Fruit fly (Drosophila melanogaster) whole organism, embryonic: ENCODE data around the gene CG42487.
A peak's percentile ranks its signal among the peaks of the same experiment; 100 is the strongest.

Source experiments
- CG1024 ChIP-seq: fragments of 200-800 bp; sonication (Bioruptor generic); IDR thresholded peaks from 2 replicates; pipeline ENCODE4 v1.3.6; 2022; ENCODE audit warnings: missing biosample characterization, missing genetic modification characterization
- CG10565 ChIP-seq: fragments of 200-800 bp; sonication (Bioruptor generic); optimal IDR thresholded peaks from 3 replicates; lab custom pipeline; 2016; ENCODE audit warnings: missing biosample characterization, mild to moderate bottlenecking, missing genetic modification characterization
- CG11398 ChIP-seq: fragments of 200-800 bp; sonication (Bioruptor generic); optimal IDR thresholded peaks from 2 replicates; lab custom pipeline; 2016; ENCODE audit warnings: missing biosample characterization, missing genetic modification characterization
- CG11695 ChIP-seq: fragments of 200-800 bp; sonication (Bioruptor generic); IDR thresholded peaks from 3 replicates; pipeline ENCODE4 v1.3.6; 2022; ENCODE audit warnings: missing biosample characterization, missing genetic modification characterization
- CG12299 ChIP-seq: fragments of 200-800 bp; sonication (Bioruptor generic); optimal IDR thresholded peaks from 2 replicates; lab custom pipeline; 2018; ENCODE audit warnings: missing biosample characterization, mild to moderate bottlenecking, missing genetic modification characterization
- CG13894 ChIP-seq: fragments of 200-800 bp; sonication (Bioruptor generic); optimal IDR thresholded peaks from 3 replicates; lab custom pipeline; 2018; ENCODE audit warnings: missing biosample characterization, mild to moderate bottlenecking, missing genetic modification characterization, moderate library complexity
- CG1602 ChIP-seq: fragments of 200-800 bp; sonication (Bioruptor generic); optimal IDR thresholded peaks from 3 replicates; lab custom pipeline; 2016; ENCODE audit warnings: missing biosample characterization, missing genetic modification characterization
- CG16779 ChIP-seq: fragments of 200-800 bp; sonication (Bioruptor generic); IDR thresholded peaks from 2 replicates; pipeline ENCODE4 v1.3.6; 2022; ENCODE audit warnings: missing biosample characterization, missing genetic modification characterization
- CG1832 ChIP-seq: fragments of 200-800 bp; sonication (Bioruptor generic); optimal IDR thresholded peaks from 2 replicates; lab custom pipeline; 2017; ENCODE audit warnings: missing biosample characterization, mild to moderate bottlenecking, missing genetic modification characterization, inconsistent platforms
- CG2202 ChIP-seq: fragments of 200-800 bp; sonication (Bioruptor generic); optimal IDR thresholded peaks from 2 replicates; lab custom pipeline; 2018; ENCODE audit warnings: missing biosample characterization, mild to moderate bottlenecking, missing genetic modification characterization
- CG31365 ChIP-seq: fragments of 200-800 bp; sonication (Bioruptor generic); optimal IDR thresholded peaks from 2 replicates; lab custom pipeline; 2018; ENCODE audit warnings: missing biosample characterization, mild to moderate bottlenecking, missing genetic modification characterization
- CG31388 ChIP-seq: fragments of 200-800 bp; sonication (Bioruptor generic); optimal IDR thresholded peaks from 2 replicates; lab custom pipeline; 2016; ENCODE audit warnings: missing biosample characterization, missing genetic modification characterization
- CG33213 ChIP-seq: fragments of 200-800 bp; sonication (Bioruptor generic); optimal IDR thresholded peaks from 3 replicates; lab custom pipeline; 2016; ENCODE audit warnings: missing biosample characterization, missing genetic modification characterization
- CG3407 ChIP-seq: fragments of 200-800 bp; sonication (Bioruptor generic); optimal IDR thresholded peaks from 2 replicates; lab custom pipeline; 2018; ENCODE audit warnings: missing biosample characterization, mild to moderate bottlenecking, missing genetic modification characterization
- CG34376 ChIP-seq: fragments of 200-800 bp; sonication (Bioruptor generic); optimal IDR thresholded peaks from 2 replicates; lab custom pipeline; 2018; ENCODE audit warnings: missing biosample characterization, mild to moderate bottlenecking, missing genetic modification characterization
- CG3847 ChIP-seq: fragments of 200-800 bp; sonication (Bioruptor generic); IDR thresholded peaks from 2 replicates; pipeline ENCODE4 v1.3.6; 2022; ENCODE audit warnings: missing biosample characterization, missing genetic modification characterization
- CG5245 ChIP-seq: fragments of 200-800 bp; sonication (Bioruptor generic); optimal IDR thresholded peaks from 3 replicates; lab custom pipeline; 2016; ENCODE audit warnings: missing biosample characterization, missing genetic modification characterization
- CG6254 ChIP-seq: fragments of 200-800 bp; sonication (Bioruptor generic); optimal IDR thresholded peaks from 3 replicates; lab custom pipeline; 2017; ENCODE audit warnings: mild to moderate bottlenecking, missing biosample characterization, missing genetic modification reagents, missing genetic modification characterization
- CG7271 ChIP-seq: fragments of 200-800 bp; sonication (Bioruptor generic); optimal IDR thresholded peaks from 2 replicates; lab custom pipeline; 2018; ENCODE audit warnings: missing biosample characterization, mild to moderate bottlenecking, missing genetic modification characterization, moderate library complexity
- CG8281 ChIP-seq: fragments of 200-800 bp; sonication (Bioruptor generic); optimal IDR thresholded peaks from 2 replicates; lab custom pipeline; 2018; ENCODE audit warnings: missing biosample characterization, mild to moderate bottlenecking, missing genetic modification characterization, moderate library complexity
- CG9215 ChIP-seq: fragments of 200-800 bp; sonication (Bioruptor generic); IDR thresholded peaks from 2 replicates; pipeline ENCODE4 v1.3.6; 2022; ENCODE audit warnings: missing biosample characterization, missing genetic modification characterization
- CG9727 ChIP-seq: fragments of 200-800 bp; sonication (Bioruptor generic); optimal IDR thresholded peaks from 3 replicates; lab custom pipeline; 2017; ENCODE audit warnings: missing biosample characterization, mild to moderate bottlenecking, missing genetic modification characterization
- CG9876 ChIP-seq: fragments of 200-800 bp; sonication (Bioruptor generic); optimal IDR thresholded peaks from 2 replicates; lab custom pipeline; 2016; ENCODE audit warnings: missing biosample characterization, missing genetic modification characterization
- CkIIα-i1 ChIP-seq: fragments of 200-800 bp; sonication (Bioruptor generic); IDR thresholded peaks from 2 replicates; pipeline ENCODE4 v1.3.6; 2022; ENCODE audit warnings: missing biosample characterization, missing genetic modification characterization
- Dbx ChIP-seq: fragments of 200-800 bp; sonication (Bioruptor generic); IDR thresholded peaks from 3 replicates; pipeline ENCODE4 v1.3.6; 2022; ENCODE audit warnings: missing biosample characterization, missing genetic modification characterization
- Elba2 ChIP-seq: fragments of 200-800 bp; sonication (Bioruptor generic); optimal IDR thresholded peaks from 3 replicates; lab custom pipeline; 2016; ENCODE audit warnings: missing biosample characterization, missing genetic modification characterization
- Fer1 ChIP-seq: fragments of 200-800 bp; sonication (Bioruptor generic); optimal IDR thresholded peaks from 2 replicates; lab custom pipeline; 2017; ENCODE audit warnings: missing biosample characterization, mild to moderate bottlenecking, missing genetic modification characterization
- H15 ChIP-seq: fragments of 200-800 bp; sonication (Bioruptor generic); IDR thresholded peaks from 3 replicates; pipeline ENCODE4 v1.3.6; 2022; ENCODE audit warnings: missing biosample characterization, missing genetic modification characterization
- Neu2 ChIP-seq: fragments of 200-800 bp; sonication (Bioruptor generic); optimal IDR thresholded peaks from 3 replicates; lab custom pipeline; 2016; ENCODE audit warnings: missing biosample characterization, missing genetic modification characterization, borderline replicate concordance
- Oaz ChIP-seq: fragments of 200-800 bp; sonication (Bioruptor generic); IDR thresholded peaks from 2 replicates; pipeline ENCODE4 v1.3.6; 2022; ENCODE audit warnings: missing biosample characterization, missing genetic modification characterization
- Ravus ChIP-seq: fragments of 200-800 bp; sonication (Bioruptor generic); IDR thresholded peaks from 2 replicates; pipeline ENCODE4 v1.3.6; 2022; ENCODE audit warnings: missing biosample characterization, missing genetic modification characterization
- Taf1 ChIP-seq: fragments of 200-800 bp; sonication (Bioruptor generic); IDR thresholded peaks from 2 replicates; pipeline ENCODE4 v1.3.6; 2022; ENCODE audit warnings: missing biosample characterization, missing genetic modification characterization
- ac ChIP-seq: fragments of 200-800 bp; sonication (Bioruptor generic); optimal IDR thresholded peaks from 3 replicates; lab custom pipeline; 2017; ENCODE audit warnings: missing biosample characterization, mild to moderate bottlenecking, missing genetic modification characterization
- ci ChIP-seq: fragments of 200-800 bp; sonication (Bioruptor generic); IDR thresholded peaks from 3 replicates; pipeline ENCODE4 v1.3.6; 2022; ENCODE audit warnings: missing biosample characterization, missing genetic modification characterization
- dm ChIP-seq: fragments of 200-800 bp; sonication (Bioruptor generic); optimal IDR thresholded peaks from 3 replicates; lab custom pipeline; 2016; ENCODE audit warnings: missing biosample characterization, missing genetic modification characterization
- dmrt99B ChIP-seq: fragments of 200-800 bp; sonication (Bioruptor generic); optimal IDR thresholded peaks from 2 replicates; lab custom pipeline; 2018; ENCODE audit warnings: missing biosample characterization, mild to moderate bottlenecking, missing genetic modification characterization, moderate library complexity
- fd64A ChIP-seq: fragments of 200-800 bp; sonication (Bioruptor generic); optimal IDR thresholded peaks from 3 replicates; lab custom pipeline; 2018; ENCODE audit warnings: missing biosample characterization, mild to moderate bottlenecking, missing genetic modification characterization
- gfzf ChIP-seq: fragments of 200-800 bp; sonication (Bioruptor generic); optimal IDR thresholded peaks from 2 replicates; lab custom pipeline; 2016; ENCODE audit warnings: missing biosample characterization, mild to moderate bottlenecking, missing genetic modification characterization, moderate library complexity
- ham ChIP-seq: fragments of 200-800 bp; sonication (Bioruptor generic); IDR thresholded peaks from 2 replicates; pipeline ENCODE4 v1.3.6; 2022; ENCODE audit warnings: missing biosample characterization, missing genetic modification characterization
- hb ChIP-seq: fragments of 200-800 bp; sonication (Bioruptor generic); IDR thresholded peaks from 3 replicates; pipeline ENCODE4 v1.3.6; 2022; ENCODE audit warnings: missing biosample characterization, missing genetic modification characterization; ENCODE audit not compliant: partially characterized antibody
- insv ChIP-seq, 2 experiments: fragments of 200-800 bp; sonication (Bioruptor generic); optimal IDR thresholded peaks; 3 replicates each; lab custom pipeline; 2016 to 2018; ENCODE audit warnings: missing biosample characterization in 2 of 2, missing genetic modification characterization in 2 of 2
- jumu ChIP-seq: fragments of 200-800 bp; sonication (Bioruptor generic); optimal IDR thresholded peaks from 3 replicates; lab custom pipeline; 2016; ENCODE audit warnings: missing biosample characterization, missing genetic modification characterization
- p53 ChIP-seq: fragments of 200-800 bp; sonication (Bioruptor generic); optimal IDR thresholded peaks from 2 replicates; lab custom pipeline; 2016; ENCODE audit warnings: missing biosample characterization, missing genetic modification characterization
- psq ChIP-seq: fragments of 200-800 bp; sonication (Bioruptor generic); optimal IDR thresholded peaks from 2 replicates; lab custom pipeline; 2017; ENCODE audit warnings: missing biosample characterization, missing genetic modification characterization
- sens ChIP-seq: fragments of 200-800 bp; sonication (Bioruptor generic); peaks from one replicate; lab custom pipeline; 2016; ENCODE audit warnings: missing biosample characterization, missing genetic modification characterization
- sisA ChIP-seq: fragments of 200-800 bp; sonication (Bioruptor generic); IDR thresholded peaks from 2 replicates; pipeline ENCODE4 v1.3.6; 2022; ENCODE audit warnings: missing biosample characterization, missing genetic modification characterization
- slp2 ChIP-seq: fragments of 200-800 bp; sonication (Bioruptor generic); optimal IDR thresholded peaks from 2 replicates; lab custom pipeline; 2016; ENCODE audit warnings: missing biosample characterization, missing genetic modification characterization
- sna ChIP-seq: fragments of 200-800 bp; sonication (Bioruptor generic); IDR thresholded peaks from 2 replicates; pipeline ENCODE4 v1.3.6; 2022; ENCODE audit warnings: missing biosample characterization, missing genetic modification characterization; ENCODE audit not compliant: partially characterized antibody
- tap ChIP-seq: fragments of 200-800 bp; optimal IDR thresholded peaks from 3 replicates; lab custom pipeline; 2019; ENCODE audit warnings: missing biosample characterization, mild to moderate bottlenecking, missing genetic modification characterization, moderate library complexity
- tll ChIP-seq, 2 experiments: fragments of 200-800 bp in 1 of 2; fragments of >200 bp in 1 of 2; sonication (Bioruptor generic) in 1 of 2; optimal IDR thresholded peaks; 2 replicates each; lab custom pipeline; 2017 to 2019; ENCODE audit warnings: missing biosample characterization in 2 of 2, missing genetic modification characterization in 2 of 2, mild to moderate bottlenecking in 1 of 2, moderate library complexity in 1 of 2
- ttk ChIP-seq: fragments of 200-800 bp; sonication (Bioruptor generic); IDR thresholded peaks from 2 replicates; pipeline ENCODE4 v2.1.2; 2022; ENCODE audit warnings: missing biosample characterization, missing genetic modification characterization
- z ChIP-seq: fragments of 200-800 bp; sonication (Bioruptor generic); IDR thresholded peaks from 3 replicates; pipeline ENCODE4 v1.3.6; 2022; ENCODE audit warnings: missing biosample characterization, missing genetic modification characterization

CG42487 gene

dm6 chr3R:27987329-27987728 is 28.3 kb upstream of the CG42487 start (continued):
- TF ChIP-seq CG16779 (GFP tag; lab: Robert Waterston, UW) (no peak), CG9876 (GFP tag; lab: Kevin White, UChicago) (no peak), CG1024 (GFP tag; lab: Robert Waterston, UW) (no peak), CG34376 (GFP tag; lab: Kevin White, UChicago) (no peak), CG11398 (no peak), ci (GFP tag; lab: Robert Waterston, UW) (peak; percentile 72), psq (GFP tag; lab: Kevin White, UChicago) (no peak), tll (GFP tag; optimal IDR thresholded peaks at IDR 0.05; lab: Kevin White, UChicago) (no peak), CG33213 (GFP tag; lab: Kevin White, UChicago) (no peak), CG31388 (GFP tag; lab: Kevin White, UChicago) (no peak), tap (tag; lab: Kevin White, UChicago) (peak; percentile 40), p53 (GFP tag; lab: Kevin White, UChicago) (no peak), CG7271 (tag; lab: Kevin White, UChicago) (no peak), dmrt99B (tag; lab: Kevin White, UChicago) (peak; percentile 65), CG13894 (tag; lab: Kevin White, UChicago) (peak; percentile 23), ac (GFP tag; lab: Kevin White, UChicago) (no peak), CG31365 (no peak), insv (GFP tag; optimal IDR thresholded peaks at IDR 0.05; lab: Kevin White, UChicago) (no peak), sisA (GFP tag; lab: Robert Waterston, UW) (no peak), sna (GFP tag; lab: Robert Waterston, UW) (no peak), ham (GFP tag; lab: Robert Waterston, UW) (peak; percentile 58; the same call in 1 of the 2 replicates), jumu (GFP tag; lab: Kevin White, UChicago) (no peak), Elba2 (no peak), fd64A (GFP tag; lab: Kevin White, UChicago) (no peak), CG9727 (peak; percentile 62), Ravus (GFP tag; lab: Robert Waterston, UW) (peak; percentile 7; the same call in 1 of the 2 replicates), hb (GFP tag; lab: Robert Waterston, UW) (no peak), CG3847 (GFP tag; lab: Robert Waterston, UW) (peak; percentile 78), slp2 (GFP tag; lab: Kevin White, UChicago) (no peak), CG10565 (GFP tag; lab: Kevin White, UChicago) (no peak), H15 (GFP tag; lab: Robert Waterston, UW) (peak; percentile 46; the same call in 1 of the 3 replicates), CG6254 (GFP tag; lab: Kevin White, UChicago) (no peak), Fer1 (GFP tag; lab: Kevin White, UChicago) (peak; percentile 70), CG3407 (GFP tag; lab: Kevin White, UChicago) (no peak), ttk (GFP tag; lab: Robert Waterston, UW) (peak; percentile 56; the same call in 1 of the 2 replicates), Oaz (GFP tag; lab: Robert Waterston, UW) (peak; percentile 51), z (GFP tag; lab: Robert Waterston, UW) (no peak), CG1832 (no peak), sens (peak; percentile 50), CG11695 (GFP tag; lab: Robert Waterston, UW) (peak; percentile 74; the same call in 2 of the 3 replicates), CG12299 (tag; lab: Kevin White, UChicago) (peak; percentile 71), Dbx (GFP tag; lab: Robert Waterston, UW) (peak; percentile 58; the same call in 2 of the 3 replicates), CG2202 (tag; lab: Kevin White, UChicago) (peak; percentile 2), dm (GFP tag; lab: Kevin White, UChicago) (no peak), CG5245 (no peak), gfzf (GFP tag; lab: Kevin White, UChicago) (no peak), Neu2 (GFP tag; lab: Kevin White, UChicago) (no peak), CkIIα-i1 (GFP tag; lab: Robert Waterston, UW) (no peak), Taf1 (GFP tag; lab: Robert Waterston, UW) (0 out of 2 replicates have a peak, but pooled peaks have one; percentile 22), CG1602 (GFP tag; lab: Kevin White, UChicago) (peak; percentile 42), CG8281 (tag; lab: Kevin White, UChicago) (no peak), CG9215 (GFP tag; lab: Robert Waterston, UW) (peak; percentile 73)
